Fruit fly (Drosophila melanogaster) whole organism, prepupa: ENCODE measurements around the gene CG9541.

ENCODE experiments used
- CG10631 ChIP-seq: fragments of 200-800 bp; sonication (Bioruptor generic); optimal IDR thresholded peaks from 2 replicates; lab custom pipeline; 2016; ENCODE audit warnings: missing biosample characterization, missing genetic modification characterization
- CG10669 ChIP-seq: fragments of 200-800 bp; sonication (Bioruptor generic); optimal IDR thresholded peaks from 3 replicates; lab custom pipeline; 2018; ENCODE audit warnings: missing biosample characterization, mild to moderate bottlenecking, missing genetic modification characterization, moderate library complexity
- CG11294 ChIP-seq: fragments of 200-800 bp; sonication (Bioruptor generic); IDR thresholded peaks from 2 replicates; pipeline ENCODE4 v1.3.6; 2022; ENCODE audit warnings: missing biosample characterization, missing genetic modification characterization
- CG11762 ChIP-seq: fragments of 200-800 bp; sonication (Bioruptor generic); optimal IDR thresholded peaks from 3 replicates; lab custom pipeline; 2016; ENCODE audit warnings: missing biosample characterization, missing genetic modification characterization; ENCODE audit not compliant: insufficient read depth
- CG11902 ChIP-seq: fragments of 200-800 bp; sonication (Bioruptor generic); optimal IDR thresholded peaks from 3 replicates; lab custom pipeline; 2016; ENCODE audit warnings: missing biosample characterization, missing genetic modification characterization
- CG15336 ChIP-seq: fragments of 200-800 bp; sonication (Bioruptor generic); IDR thresholded peaks from 2 replicates; pipeline ENCODE4 v1.3.6; 2022; ENCODE audit warnings: missing biosample characterization, missing genetic modification characterization
- CG16779 ChIP-seq: fragments of 200-800 bp; sonication (Bioruptor generic); optimal IDR thresholded peaks from 3 replicates; lab custom pipeline; 2017; ENCODE audit warnings: missing biosample characterization, mild to moderate bottlenecking, missing genetic modification characterization
- CG3032 ChIP-seq: fragments of 200-800 bp; optimal IDR thresholded peaks from 2 replicates; lab custom pipeline; 2019; ENCODE audit warnings: missing biosample characterization, mild to moderate bottlenecking, missing genetic modification characterization, moderate library complexity
- CG31627 ChIP-seq: fragments of 200-800 bp; sonication (Bioruptor generic); optimal IDR thresholded peaks from 3 replicates; lab custom pipeline; 2016; ENCODE audit warnings: missing biosample characterization, missing genetic modification characterization
- CG32006 ChIP-seq: fragments of 200-800 bp; sonication (Bioruptor generic); optimal IDR thresholded peaks from 3 replicates; lab custom pipeline; 2017; ENCODE audit warnings: missing biosample characterization, mild to moderate bottlenecking, missing genetic modification characterization
- CG34406 ChIP-seq: fragments of 200-800 bp; sonication (Bioruptor generic); optimal IDR thresholded peaks from 3 replicates; lab custom pipeline; 2016; ENCODE audit warnings: missing biosample characterization, missing genetic modification characterization
- CG3919 ChIP-seq: fragments of 200-800 bp; sonication (Bioruptor generic); optimal IDR thresholded peaks from 3 replicates; lab custom pipeline; 2016; ENCODE audit warnings: missing biosample characterization, missing genetic modification characterization
- CG4318 ChIP-seq: fragments of 200-800 bp; sonication (Bioruptor generic); optimal IDR thresholded peaks from 3 replicates; lab custom pipeline; 2017; ENCODE audit warnings: missing biosample characterization, mild to moderate bottlenecking, missing genetic modification characterization
- CG6163 ChIP-seq: fragments of 200-800 bp; sonication (Bioruptor generic); IDR thresholded peaks from 3 replicates; pipeline ENCODE4 v1.3.6; 2022; ENCODE audit warnings: missing biosample characterization, missing genetic modification characterization
- CG6276 ChIP-seq: fragments of 200-800 bp; sonication (Bioruptor generic); optimal IDR thresholded peaks from 2 replicates; lab custom pipeline; 2017; ENCODE audit warnings: missing biosample characterization, mild to moderate bottlenecking, missing genetic modification characterization
- CG6808 ChIP-seq: fragments of 200-800 bp; sonication (Bioruptor generic); optimal IDR thresholded peaks from 3 replicates; lab custom pipeline; 2017; ENCODE audit warnings: missing biosample characterization, missing genetic modification characterization, mild to moderate bottlenecking, moderate library complexity, missing genetic modification reagents
- CG6854 ChIP-seq: fragments of 200-800 bp; sonication (Bioruptor generic); optimal IDR thresholded peaks from 2 replicates; lab custom pipeline; 2017; ENCODE audit warnings: missing biosample characterization, mild to moderate bottlenecking, missing genetic modification characterization
- CG7368 ChIP-seq: fragments of 200-800 bp; sonication (Bioruptor generic); optimal IDR thresholded peaks from 3 replicates; lab custom pipeline; 2016; ENCODE audit warnings: missing biosample characterization, missing genetic modification characterization
- CG8119 ChIP-seq: fragments of 200-800 bp; sonication (Bioruptor generic); IDR thresholded peaks from 3 replicates; pipeline ENCODE4 v1.3.6; 2022; ENCODE audit warnings: missing biosample characterization, missing genetic modification characterization
- CG9139 ChIP-seq: fragments of 200-800 bp; sonication (Bioruptor generic); optimal IDR thresholded peaks from 3 replicates; lab custom pipeline; 2017; ENCODE audit warnings: missing biosample characterization, mild to moderate bottlenecking, missing genetic modification characterization
- Eip75B ChIP-seq: fragments of 200-800 bp; sonication (Bioruptor generic); optimal IDR thresholded peaks from 3 replicates; lab custom pipeline; 2016; ENCODE audit warnings: missing biosample characterization, missing genetic modification characterization
- Eip78C ChIP-seq: fragments of 200-800 bp; sonication (Bioruptor generic); peaks from one replicate; lab custom pipeline; 2016; ENCODE audit warnings: missing biosample characterization, missing genetic modification characterization
- Eip93F ChIP-seq: fragments of 200-800 bp; sonication (Bioruptor generic); optimal IDR thresholded peaks from 2 replicates; lab custom pipeline; 2016; ENCODE audit warnings: missing biosample characterization, mild to moderate bottlenecking, missing genetic modification characterization
- Ets21C ChIP-seq: fragments of 200-800 bp; sonication (Bioruptor generic); optimal IDR thresholded peaks from 3 replicates; lab custom pipeline; 2016; ENCODE audit warnings: missing biosample characterization, missing genetic modification characterization
- Hr38 ChIP-seq: sonication (Bioruptor generic); optimal IDR thresholded peaks from 2 replicates; lab custom pipeline; 2016; ENCODE audit warnings: missing biosample characterization, missing genetic modification characterization
- Hr39 ChIP-seq: fragments of 200-800 bp; sonication (Bioruptor generic); optimal IDR thresholded peaks from 2 replicates; lab custom pipeline; 2016; ENCODE audit warnings: missing biosample characterization, missing genetic modification characterization
- Hr4 ChIP-seq: fragments of 200-800 bp; sonication (Bioruptor generic); optimal IDR thresholded peaks from 3 replicates; lab custom pipeline; 2016; ENCODE audit warnings: missing biosample characterization, missing genetic modification characterization
- Lpt ChIP-seq: fragments of 200-800 bp; sonication (Bioruptor generic); optimal IDR thresholded peaks from 3 replicates; lab custom pipeline; 2016; ENCODE audit warnings: missing biosample characterization, missing genetic modification characterization
- Met ChIP-seq: fragments of 200-800 bp; sonication (Bioruptor generic); optimal IDR thresholded peaks from 3 replicates; lab custom pipeline; 2016; ENCODE audit warnings: missing biosample characterization, missing genetic modification characterization
- OdsH ChIP-seq: fragments of 200-800 bp; sonication (Bioruptor generic); optimal IDR thresholded peaks from 3 replicates; lab custom pipeline; 2016; ENCODE audit warnings: missing biosample characterization, missing genetic modification characterization
- Smox ChIP-seq: fragments of 200-800 bp; sonication (Bioruptor generic); optimal IDR thresholded peaks from 3 replicates; lab custom pipeline; 2016; ENCODE audit warnings: missing biosample characterization, missing genetic modification characterization
- Sox102F ChIP-seq: fragments of 200-800 bp; sonication (Bioruptor generic); optimal IDR thresholded peaks from 2 replicates; lab custom pipeline; 2016; ENCODE audit warnings: missing biosample characterization, mild to moderate bottlenecking, missing genetic modification characterization
- Sox14 ChIP-seq: fragments of 200-800 bp; sonication (Bioruptor generic); optimal IDR thresholded peaks from 3 replicates; lab custom pipeline; 2016; ENCODE audit warnings: missing biosample characterization, missing genetic modification characterization
- Sox15 ChIP-seq: fragments of 200-800 bp; sonication (Bioruptor generic); optimal IDR thresholded peaks from 3 replicates; lab custom pipeline; 2016; ENCODE audit warnings: missing biosample characterization, missing genetic modification characterization
- achi ChIP-seq: fragments of 200-800 bp; sonication (Bioruptor generic); optimal IDR thresholded peaks from 3 replicates; lab custom pipeline; 2016; ENCODE audit warnings: missing biosample characterization, missing genetic modification characterization
- cyc ChIP-seq: fragments of 200-800 bp; sonication (Bioruptor generic); optimal IDR thresholded peaks from 3 replicates; lab custom pipeline; 2016; ENCODE audit warnings: missing biosample characterization, missing genetic modification characterization
- dac ChIP-seq: fragments of 200-800 bp; sonication (Bioruptor generic); optimal IDR thresholded peaks from 2 replicates; lab custom pipeline; 2017; ENCODE audit warnings: missing biosample characterization, mild to moderate bottlenecking, missing genetic modification characterization
- dsx ChIP-seq: fragments of 200-800 bp; optimal IDR thresholded peaks from 3 replicates; lab custom pipeline; 2019; ENCODE audit warnings: missing biosample characterization, mild to moderate bottlenecking, missing genetic modification characterization, moderate library complexity; ENCODE audit not compliant: poor library complexity, severe bottlenecking
- eg ChIP-seq: fragments of 200-800 bp; sonication (Bioruptor generic); IDR thresholded peaks from 3 replicates; pipeline ENCODE4 v1.3.6; 2022; ENCODE audit warnings: missing biosample characterization, missing genetic modification characterization
- esn ChIP-seq: fragments of 200-800 bp; sonication (Bioruptor generic); optimal IDR thresholded peaks from 2 replicates; lab custom pipeline; 2016; ENCODE audit warnings: missing biosample characterization, mild to moderate bottlenecking, missing genetic modification characterization, moderate library complexity
- fd59A ChIP-seq: fragments of 200-800 bp; sonication (Bioruptor generic); optimal IDR thresholded peaks from 2 replicates; lab custom pipeline; 2017; ENCODE audit warnings: missing biosample characterization, mild to moderate bottlenecking, missing genetic modification characterization, missing genetic modification reagents
- fd85E ChIP-seq: fragments of 200-800 bp; sonication (Bioruptor generic); optimal IDR thresholded peaks from 3 replicates; lab custom pipeline; 2016; ENCODE audit warnings: missing biosample characterization, missing genetic modification characterization
- fkh ChIP-seq: fragments of 200-800 bp; sonication (Bioruptor generic); optimal IDR thresholded peaks from 3 replicates; lab custom pipeline; 2017; ENCODE audit warnings: missing biosample characterization, mild to moderate bottlenecking, missing genetic modification characterization, moderate library complexity
- lz ChIP-seq: fragments of 200-800 bp; sonication (Bioruptor generic); optimal IDR thresholded peaks from 3 replicates; lab custom pipeline; 2016; ENCODE audit warnings: missing biosample characterization, missing genetic modification characterization
- net ChIP-seq: fragments of 200-800 bp; sonication (Bioruptor generic); optimal IDR thresholded peaks from 3 replicates; lab custom pipeline; 2016; ENCODE audit warnings: missing biosample characterization, missing genetic modification characterization
- salr ChIP-seq, 2 experiments: fragments of 200-800 bp; sonication (Bioruptor generic); optimal IDR thresholded peaks; 3 replicates each; lab custom pipeline; 2016 to 2018; ENCODE audit warnings: missing biosample characterization in 2 of 2, missing genetic modification characterization in 2 of 2, mild to moderate bottlenecking in 1 of 2
- spab ChIP-seq: fragments of 200-800 bp; sonication (Bioruptor generic); optimal IDR thresholded peaks from 2 replicates; lab custom pipeline; 2017; ENCODE audit warnings: missing biosample characterization, mild to moderate bottlenecking, missing genetic modification characterization, missing genetic modification reagents
- svp ChIP-seq: fragments of 200-800 bp; sonication (Bioruptor generic); peaks from one replicate; lab custom pipeline; 2016; ENCODE audit warnings: missing biosample characterization, missing genetic modification characterization
- topi ChIP-seq: fragments of 200-800 bp; sonication (Bioruptor generic); optimal IDR thresholded peaks from 3 replicates; lab custom pipeline; 2016; ENCODE audit warnings: missing biosample characterization, missing genetic modification characterization
- vri ChIP-seq: fragments of 200-800 bp; sonication (Bioruptor generic); optimal IDR thresholded peaks from 3 replicates; lab custom pipeline; 2016; ENCODE audit warnings: missing biosample characterization, mild to moderate bottlenecking, missing genetic modification characterization

CG9541 gene

dm6 chr2L:8952194-8953037 lies 22.8 kb downstream of the CG9541 start:
- TF ChIP-seq salr (GFP tag; optimal IDR thresholded peaks at IDR 0.05; lab: Kevin White, UChicago): peak in 1 of 2 experiments; percentile 32
- TF ChIP-seq eg (GFP tag; lab: Robert Waterston, UW): peak; percentile 42; the same call in 1 of the 3 replicates
- peak; percentile 74 for TF ChIP-seq esn
- TF ChIP-seq Smox: peak; percentile 55
- TF ChIP-seq CG6163 (GFP tag; lab: Robert Waterston, UW): peak; percentile 76
- TF ChIP-seq vri (GFP tag; lab: Kevin White, UChicago): peak; percentile 80
- peak; percentile 6 for TF ChIP-seq CG11902 (GFP tag; lab: Kevin White, UChicago)
- no peak for TF ChIP-seq fkh
- peak; percentile 66 for TF ChIP-seq Hr39 (GFP tag; lab: Kevin White, UChicago)
- peak; percentile 40 for TF ChIP-seq fd85E (GFP tag; lab: Kevin White, UChicago)
- peak; percentile 65 for TF ChIP-seq Met (GFP tag; lab: Kevin White, UChicago)
- peak; percentile 37 for TF ChIP-seq CG34406 (GFP tag; lab: Kevin White, UChicago)
- TF ChIP-seq Sox15 (GFP tag; lab: Kevin White, UChicago): peak; percentile 35
- no peak for TF ChIP-seq CG6854 (GFP tag; lab: Kevin White, UChicago)
- TF ChIP-seq Eip78C (GFP tag; lab: Kevin White, UChicago): peak; percentile 83
- TF ChIP-seq CG7368 (GFP tag; lab: Kevin White, UChicago): peak; percentile 31
- TF ChIP-seq CG11762: peak; percentile 41
- peak; percentile 18 for TF ChIP-seq Eip75B
- peak; percentile 32 for TF ChIP-seq Eip93F
- TF ChIP-seq lz (GFP tag; lab: Kevin White, UChicago): peak; percentile 56
- peak; percentile 61 for TF ChIP-seq achi (GFP tag; lab: Kevin White, UChicago)
- TF ChIP-seq CG6276: peak; percentile 25
- peak; percentile 50 for TF ChIP-seq net
- TF ChIP-seq Ets21C (GFP tag; lab: Kevin White, UChicago): peak; percentile 54
- TF ChIP-seq topi (GFP tag; lab: Kevin White, UChicago): peak; percentile 49
- TF ChIP-seq Sox102F (GFP tag; lab: Kevin White, UChicago): peak; percentile 77
- TF ChIP-seq CG32006 (GFP tag; lab: Kevin White, UChicago): peak; percentile 54
- peak; percentile 56 for TF ChIP-seq cyc (GFP tag; lab: Kevin White, UChicago)
- TF ChIP-seq CG31627 (GFP tag; lab: Kevin White, UChicago): peak; percentile 59
- no peak for TF ChIP-seq dac (GFP tag; lab: Kevin White, UChicago)
- peak; percentile 61 for TF ChIP-seq CG3919 (GFP tag; lab: Kevin White, UChicago)
- peak; percentile 40 for TF ChIP-seq Lpt (GFP tag; lab: Kevin White, UChicago)
- TF ChIP-seq Hr38 (GFP tag; lab: Kevin White, UChicago): no peak
- peak; percentile 64 for TF ChIP-seq OdsH (GFP tag; lab: Kevin White, UChicago)
- TF ChIP-seq CG3032: peak; percentile 13
- TF ChIP-seq CG4318 (GFP tag; lab: Kevin White, UChicago): no peak
- no peak; the same call in 2 of the 3 replicates for TF ChIP-seq CG8119
- TF ChIP-seq Hr4: peak; percentile 47
- TF ChIP-seq fd59A: peak; percentile 14
- peak; percentile 31 for TF ChIP-seq CG6808 (GFP tag; lab: Kevin White, UChicago)
- peak; percentile 52 for TF ChIP-seq dsx
- peak; percentile 33 for TF ChIP-seq CG10669 (GFP tag; lab: Kevin White, UChicago)
- peak; percentile 42 for TF ChIP-seq svp (GFP tag; lab: Kevin White, UChicago)
- peak; percentile 55 for TF ChIP-seq Sox14 (GFP tag; lab: Kevin White, UChicago)
- TF ChIP-seq CG15336 (GFP tag; lab: Robert Waterston, UW): peak; percentile 65
- TF ChIP-seq CG16779 (tag; lab: Kevin White, UChicago): no peak
- no peak for TF ChIP-seq CG9139 (GFP tag; lab: Kevin White, UChicago)
- TF ChIP-seq CG11294 (GFP tag; lab: Robert Waterston, UW): peak; percentile 49; the same call in 1 of the 2 replicates
- peak; percentile 15 for TF ChIP-seq spab
- TF ChIP-seq CG10631 (GFP tag; lab: Kevin White, UChicago): peak; percentile 71
